Worm (Caenorhabditis elegans) whole organism, late embryonic: ENCODE measurements around the gene acp-3.

Source experiments
- C08G9.2 ChIP-seq: sonication (generic microtip); optimal IDR thresholded peaks from 2 replicates; lab custom pipeline; 2016; ENCODE audit warnings: mild to moderate bottlenecking, missing genetic modification characterization, moderate library complexity, missing compliant biosample characterization
- K02D7.2 ChIP-seq: sonication (generic microtip); optimal IDR thresholded peaks from 2 replicates; lab custom pipeline; 2017; ENCODE audit warnings: mild to moderate bottlenecking, missing genetic modification characterization, missing compliant biosample characterization
- K09A11.1 ChIP-seq: sonication (generic microtip); optimal IDR thresholded peaks from 2 replicates; lab custom pipeline; 2017; ENCODE audit warnings: antibody characterized with exemption, mild to moderate bottlenecking, missing genetic modification characterization, missing compliant biosample characterization; ENCODE audit not compliant: insufficient read depth
- ama-1 ChIP-seq: fragments of 150-350 bp; optimal IDR thresholded peaks from 2 replicates; lab custom pipeline; 2014
- ceh-18 ChIP-seq: sonication (generic microtip); optimal IDR thresholded peaks from 2 replicates; lab custom pipeline; 2016; ENCODE audit warnings: missing genetic modification characterization, missing compliant biosample characterization
- ceh-22 ChIP-seq: sonication (generic microtip); optimal IDR thresholded peaks from 2 replicates; lab custom pipeline; 2017; ENCODE audit warnings: missing biosample characterization, missing genetic modification characterization
- ceh-24 ChIP-seq: sonication (generic microtip); optimal IDR thresholded peaks from 2 replicates; lab custom pipeline; 2016; ENCODE audit warnings: mild to moderate bottlenecking, missing genetic modification characterization, missing compliant biosample characterization
- ceh-31 ChIP-seq: sonication (generic microtip); optimal IDR thresholded peaks from 2 replicates; lab custom pipeline; 2016; ENCODE audit warnings: missing genetic modification characterization, missing compliant biosample characterization
- ceh-45 ChIP-seq: fragments of 200-800 bp; sonication (Bioruptor generic); IDR thresholded peaks from 2 replicates; pipeline ENCODE4 v1.3.6; 2022; ENCODE audit warnings: missing genetic modification reagents, missing genetic modification characterization, missing compliant biosample characterization
- ceh-48 ChIP-seq: sonication (generic microtip); optimal IDR thresholded peaks from 2 replicates; lab custom pipeline; 2016; ENCODE audit warnings: missing genetic modification characterization, inconsistent platforms, missing compliant biosample characterization
- ceh-6 ChIP-seq: fragments of 200-800 bp; sonication (Bioruptor generic); optimal IDR thresholded peaks from 2 replicates; lab custom pipeline; 2018; ENCODE audit warnings: mild to moderate bottlenecking, missing genetic modification characterization, missing compliant biosample characterization
- elt-2 ChIP-seq: sonication (generic microtip); optimal IDR thresholded peaks from 2 replicates; lab custom pipeline; 2016; ENCODE audit warnings: missing genetic modification reagents, missing genetic modification characterization, missing compliant biosample characterization
- madf-2 ChIP-seq: sonication (generic microtip); optimal IDR thresholded peaks from 2 replicates; lab custom pipeline; 2017; ENCODE audit warnings: missing genetic modification characterization, missing compliant biosample characterization
- nhr-11 ChIP-seq: fragments of 150-350 bp; optimal IDR thresholded peaks from 2 replicates; lab custom pipeline; 2014; ENCODE audit warnings: missing biosample characterization, missing genetic modification characterization
- pha-4 ChIP-seq: fragments of 150-350 bp; optimal IDR thresholded peaks from 2 replicates; lab custom pipeline; 2018; ENCODE audit warnings: missing biosample characterization, missing genetic modification reagents, missing genetic modification characterization
- pros-1 ChIP-seq: fragments of 150-350 bp; optimal IDR thresholded peaks from 2 replicates; lab custom pipeline; 2014; ENCODE audit warnings: missing biosample characterization, missing genetic modification reagents, missing genetic modification characterization
- tbx-7 ChIP-seq: sonication (generic microtip); optimal IDR thresholded peaks from 2 replicates; lab custom pipeline; 2016; ENCODE audit warnings: missing genotype, missing genetic modification characterization, missing compliant biosample characterization
- unc-42 ChIP-seq: sonication (generic microtip); optimal IDR thresholded peaks from 2 replicates; lab custom pipeline; 2016; ENCODE audit warnings: missing genotype, missing genetic modification characterization, missing compliant biosample characterization
- unc-55 ChIP-seq: sonication (generic microtip); optimal IDR thresholded peaks from 2 replicates; lab custom pipeline; 2017; ENCODE audit warnings: missing biosample characterization, missing genetic modification reagents, missing genetic modification characterization
- zip-5 ChIP-seq: sonication (generic microtip); optimal IDR thresholded peaks from 2 replicates; lab custom pipeline; 2016; ENCODE audit warnings: missing genetic modification characterization, missing compliant biosample characterization

The acp-3 gene

DNA sequence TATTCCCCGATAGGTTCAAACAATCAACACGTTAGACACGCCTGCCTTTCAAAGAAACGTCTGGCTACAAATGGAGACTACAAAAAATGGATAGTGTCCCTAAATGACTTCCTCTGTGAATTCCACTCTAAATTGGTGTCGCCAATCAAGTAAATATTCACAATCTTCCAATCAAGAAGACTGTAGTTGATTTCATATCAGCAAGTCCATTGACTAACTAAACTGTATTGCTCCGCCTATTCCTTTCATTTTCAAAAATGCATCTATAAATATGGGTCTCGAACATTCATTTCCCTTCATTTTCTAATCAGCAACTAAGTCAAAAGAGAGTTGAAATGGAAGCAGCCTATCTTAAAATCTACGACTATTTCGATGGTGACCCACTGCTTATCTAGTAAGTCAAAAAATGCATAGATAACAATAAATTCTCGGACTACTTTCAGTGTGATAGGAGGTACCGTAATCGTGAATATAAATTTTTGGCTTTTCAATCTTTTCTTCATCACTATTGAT lies 48.9 kb downstream of the acp-3 start, which contains the start of gene drd-1:
TSS of gene drd-1 (plus strand) at position 51 of the 513 bp plus-strand sequence.
- TF ChIP-seq pha-4 (tag; lab: Kevin White, UChicago) = no peak
- peak; percentile 68 for TF ChIP-seq elt-2 (tag; lab: Kevin White, UChicago)

DNA sequence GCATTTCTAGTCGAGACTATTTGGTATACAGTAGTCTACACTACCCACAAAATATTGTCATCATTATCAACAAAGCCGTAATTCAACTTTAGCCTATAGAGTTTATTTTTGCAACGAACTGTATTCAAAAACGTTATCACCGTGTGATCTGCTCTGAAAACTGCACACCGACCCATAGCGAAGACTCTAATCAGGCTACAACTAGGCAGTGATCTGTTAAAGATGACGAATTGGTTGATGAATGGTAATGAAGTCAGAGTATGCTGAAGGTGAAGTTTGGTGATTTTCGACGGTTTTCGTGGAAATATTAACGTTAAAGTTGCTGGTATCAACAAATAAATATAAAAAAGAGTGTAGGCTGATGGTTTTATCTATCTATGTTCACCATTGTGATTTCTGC lies 50.0 kb downstream of the acp-3 start:
- TF ChIP-seq tbx-7 (tag; lab: Kevin White, UChicago) (no peak), K09A11.1 (no peak), ceh-31 (no peak), ceh-45 (GFP tag; lab: Robert Waterston, UW) (no peak), nhr-11 (tag; lab: Kevin White, UChicago) (no peak), K02D7.2 (no peak), unc-55 (no peak), ceh-48 (tag; lab: Kevin White, UChicago) (no peak)

DNA sequence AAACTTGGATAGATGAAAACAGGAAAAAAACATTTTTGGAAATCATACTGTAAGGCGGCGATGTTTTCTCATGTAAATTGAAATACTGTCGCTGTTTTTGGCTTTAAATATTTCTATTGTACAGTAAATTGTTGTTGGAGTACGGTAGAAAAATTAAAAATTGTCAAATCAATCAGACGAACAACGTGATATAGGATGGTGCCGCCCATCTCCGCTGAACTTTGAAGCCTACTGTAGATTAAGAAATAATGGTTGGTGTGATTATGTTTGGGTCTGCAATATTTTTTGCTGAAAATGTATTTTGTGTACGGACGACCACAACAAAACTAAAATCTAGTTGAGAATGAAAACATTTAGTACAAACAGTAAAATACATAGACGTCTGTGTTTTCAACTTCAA lies 51.4 kb downstream of the acp-3 start:
- no peak for TF ChIP-seq unc-42 (tag; lab: Kevin White, UChicago)
- TF ChIP-seq pros-1 = no peak
- TF ChIP-seq madf-2 = no peak
- TF ChIP-seq ceh-6 (GFP tag; lab: Kevin White, UChicago) = no peak
- no peak for TF ChIP-seq ceh-18 (tag; lab: Kevin White, UChicago)
- TF ChIP-seq ceh-22 (tag; lab: Kevin White, UChicago) = no peak
- TF ChIP-seq zip-5 = no peak
- no peak for TF ChIP-seq C08G9.2 (tag; lab: Kevin White, UChicago)
- TF ChIP-seq ceh-24 (tag; lab: Kevin White, UChicago) = no peak
- TF ChIP-seq ama-1 (lab: Kevin White, UChicago) = no peak
